Fruit fly (Drosophila melanogaster) whole organism, embryonic: ENCODE results near the gene AcCoAS.
A peak's percentile ranks its signal among the peaks of the same experiment; 100 is the strongest.

ENCODE experiments used
- Bdp1 ChIP-seq: fragments of 200-800 bp; sonication (Bioruptor generic); optimal IDR thresholded peaks from 3 replicates; lab custom pipeline; 2016; ENCODE audit warnings: missing biosample characterization, missing genetic modification characterization
- Blimp-1 ChIP-seq: fragments of 200-800 bp; sonication (Bioruptor generic); optimal IDR thresholded peaks from 3 replicates; lab custom pipeline; 2018; ENCODE audit warnings: missing biosample characterization, missing genetic modification characterization, mild to moderate bottlenecking, moderate library complexity, missing genetic modification reagents
- CG10959 ChIP-seq: fragments of 200-800 bp; sonication (Bioruptor generic); IDR thresholded peaks from 2 replicates; pipeline ENCODE4 v1.3.6; 2022; ENCODE audit warnings: missing biosample characterization, missing genetic modification characterization
- CG12744 ChIP-seq: fragments of 200-800 bp; sonication (Bioruptor generic); optimal IDR thresholded peaks from 2 replicates; lab custom pipeline; 2016; ENCODE audit warnings: missing biosample characterization, missing genetic modification characterization
- CG1647 ChIP-seq: fragments of 200-800 bp; sonication (Bioruptor generic); optimal IDR thresholded peaks from 3 replicates; lab custom pipeline; 2016; ENCODE audit warnings: missing biosample characterization, missing genetic modification characterization
- CG2678 ChIP-seq: fragments of 200-800 bp; sonication (Bioruptor generic); optimal IDR thresholded peaks from 3 replicates; lab custom pipeline; 2019; ENCODE audit warnings: missing biosample characterization, mild to moderate bottlenecking, missing genetic modification characterization, moderate library complexity
- CG2875 ChIP-seq: fragments of 200-800 bp; sonication (Bioruptor generic); optimal IDR thresholded peaks from 2 replicates; lab custom pipeline; 2017; ENCODE audit warnings: missing biosample characterization, mild to moderate bottlenecking, missing genetic modification characterization, missing genetic modification reagents
- CG3065 ChIP-seq: fragments of 200-800 bp; sonication (Bioruptor generic); optimal IDR thresholded peaks from 2 replicates; lab custom pipeline; 2016; ENCODE audit warnings: missing biosample characterization, missing genetic modification characterization
- CG3407 ChIP-seq: fragments of 200-800 bp; sonication (Bioruptor generic); optimal IDR thresholded peaks from 2 replicates; lab custom pipeline; 2018; ENCODE audit warnings: missing biosample characterization, mild to moderate bottlenecking, missing genetic modification characterization
- CG34224 ChIP-seq: fragments of 200-800 bp; sonication (Bioruptor generic); IDR thresholded peaks from 3 replicates; pipeline ENCODE4 v1.3.6; 2022; ENCODE audit warnings: missing biosample characterization, missing genetic modification characterization; ENCODE audit not compliant: partially characterized antibody
- CG3995 ChIP-seq: fragments of 200-800 bp; sonication (Bioruptor generic); optimal IDR thresholded peaks from 3 replicates; lab custom pipeline; 2016; ENCODE audit warnings: missing biosample characterization, missing genetic modification characterization
- CG43689 ChIP-seq: fragments of 200-800 bp; sonication (Bioruptor generic); IDR thresholded peaks from 2 replicates; pipeline ENCODE4 v1.3.6; 2022; ENCODE audit warnings: missing biosample characterization, missing genetic modification characterization
- CG7963 ChIP-seq: fragments of 200-800 bp; sonication (Bioruptor generic); IDR thresholded peaks from 3 replicates; pipeline ENCODE4 v1.3.6; 2022; ENCODE audit warnings: missing biosample characterization, missing genetic modification characterization; ENCODE audit not compliant: partially characterized antibody
- CG8478 ChIP-seq: fragments of >200 bp; optimal IDR thresholded peaks from 2 replicates; lab custom pipeline; 2018
- CG8924 ChIP-seq: fragments of 200-800 bp; optimal IDR thresholded peaks from 3 replicates; lab custom pipeline; 2019; ENCODE audit warnings: missing biosample characterization, mild to moderate bottlenecking, missing genetic modification characterization, moderate library complexity
- CG8944 ChIP-seq: fragments of 200-800 bp; sonication (Bioruptor generic); optimal IDR thresholded peaks from 3 replicates; lab custom pipeline; 2016; ENCODE audit warnings: missing biosample characterization, missing genetic modification characterization
- D ChIP-seq, 2 experiments: fragments of 200-800 bp in 1 of 2; fragments of >200 bp in 1 of 2; sonication (Bioruptor generic) in 1 of 2; optimal IDR thresholded peaks; 2 replicates in 1 of 2; 3 replicates in 1 of 2; lab custom pipeline; 2017; ENCODE audit warnings: mild to moderate bottlenecking in 1 of 2, missing biosample characterization in 1 of 2, missing genetic modification characterization in 1 of 2, missing genetic modification reagents in 1 of 2
- D19A ChIP-seq: fragments of 200-800 bp; optimal IDR thresholded peaks from 3 replicates; lab custom pipeline; 2019; ENCODE audit warnings: missing biosample characterization, mild to moderate bottlenecking, missing genetic modification characterization, moderate library complexity
- Dek ChIP-seq: fragments of 200-800 bp; sonication (Bioruptor generic); optimal IDR thresholded peaks from 3 replicates; lab custom pipeline; 2019; ENCODE audit warnings: missing biosample characterization, mild to moderate bottlenecking, missing genetic modification characterization, moderate library complexity
- Eip74EF ChIP-seq, 2 experiments: fragments of 200-800 bp in 1 of 2; fragments of >200 bp in 1 of 2; sonication (Bioruptor generic) in 1 of 2; optimal IDR thresholded peaks; 2 replicates each; lab custom pipeline; 2017 to 2019; ENCODE audit warnings: missing biosample characterization in 2 of 2, missing genetic modification characterization in 2 of 2, mild to moderate bottlenecking in 1 of 2, moderate library complexity in 1 of 2
- Fer3 ChIP-seq: fragments of 200-800 bp; sonication (Bioruptor generic); optimal IDR thresholded peaks from 2 replicates; lab custom pipeline; 2018; ENCODE audit warnings: missing biosample characterization, mild to moderate bottlenecking, missing genetic modification characterization, moderate library complexity
- HHEX ChIP-seq: fragments of 200-800 bp; sonication (Bioruptor generic); optimal IDR thresholded peaks from 3 replicates; lab custom pipeline; 2017; ENCODE audit warnings: missing biosample characterization, mild to moderate bottlenecking, missing genetic modification characterization, missing genetic modification reagents
- HmgZ ChIP-seq: fragments of 200-800 bp; sonication (Bioruptor generic); optimal IDR thresholded peaks from 2 replicates; lab custom pipeline; 2018; ENCODE audit warnings: missing biosample characterization, mild to moderate bottlenecking, missing genetic modification characterization
- MESR4 ChIP-seq: fragments of 200-800 bp; sonication (Bioruptor generic); optimal IDR thresholded peaks from 2 replicates; lab custom pipeline; 2018; ENCODE audit warnings: missing biosample characterization, mild to moderate bottlenecking, missing genetic modification characterization, moderate library complexity
- Nf-YA ChIP-seq: fragments of 200-800 bp; sonication (Bioruptor generic); IDR thresholded peaks from 2 replicates; pipeline ENCODE4 v1.3.6; 2022; ENCODE audit warnings: missing biosample characterization, missing genetic modification characterization
- Oaz ChIP-seq: fragments of 200-800 bp; sonication (Bioruptor generic); IDR thresholded peaks from 2 replicates; pipeline ENCODE4 v1.3.6; 2022; ENCODE audit warnings: missing biosample characterization, missing genetic modification characterization
- Trl ChIP-seq, 3 experiments: fragments of >200 bp in 2 of 3; fragments of 200-800 bp in 1 of 3; sonication (Bioruptor generic) in 1 of 3; optimal IDR thresholded peaks; 2 replicates in 1 of 3; 3 replicates in 2 of 3; lab custom pipeline; 2016 to 2017; ENCODE audit warnings: missing biosample characterization in 1 of 3, missing genetic modification characterization in 1 of 3
- Xbp1 ChIP-seq: fragments of 200-800 bp; sonication (Bioruptor generic); optimal IDR thresholded peaks from 3 replicates; lab custom pipeline; 2016; ENCODE audit warnings: missing biosample characterization, mild to moderate bottlenecking, missing genetic modification characterization
- bbx ChIP-seq: fragments of 200-800 bp; sonication (Bioruptor generic); IDR thresholded peaks from 2 replicates; pipeline ENCODE4 v1.3.6; 2022; ENCODE audit warnings: missing biosample characterization, missing genetic modification characterization; ENCODE audit not compliant: partially characterized antibody
- bcd ChIP-seq: fragments of 200-800 bp; sonication (Bioruptor generic); optimal IDR thresholded peaks from 2 replicates; lab custom pipeline; 2017; ENCODE audit warnings: missing biosample characterization, mild to moderate bottlenecking, missing genetic modification characterization
- bigmax ChIP-seq: fragments of 200-800 bp; sonication (Bioruptor generic); optimal IDR thresholded peaks from 2 replicates; lab custom pipeline; 2018; ENCODE audit warnings: missing biosample characterization, mild to moderate bottlenecking, missing genetic modification characterization
- btn ChIP-seq: fragments of 200-800 bp; sonication (Bioruptor generic); optimal IDR thresholded peaks from 2 replicates; lab custom pipeline; 2016; ENCODE audit warnings: missing biosample characterization, missing genetic modification characterization
- cad ChIP-seq: fragments of >200 bp; optimal IDR thresholded peaks from 2 replicates; lab custom pipeline; 2017; ENCODE audit warnings: missing biosample characterization, missing genetic modification characterization
- fd64A ChIP-seq: fragments of 200-800 bp; sonication (Bioruptor generic); optimal IDR thresholded peaks from 3 replicates; lab custom pipeline; 2018; ENCODE audit warnings: missing biosample characterization, mild to moderate bottlenecking, missing genetic modification characterization
- fd96Cb ChIP-seq: fragments of 200-800 bp; sonication (Bioruptor generic); optimal IDR thresholded peaks from 2 replicates; lab custom pipeline; 2018; ENCODE audit warnings: missing biosample characterization, mild to moderate bottlenecking, missing genetic modification characterization, moderate library complexity
- gcm2 ChIP-seq: fragments of 200-800 bp; sonication (Bioruptor generic); optimal IDR thresholded peaks from 2 replicates; lab custom pipeline; 2016; ENCODE audit warnings: missing biosample characterization, missing genetic modification characterization
- gem ChIP-seq: fragments of 200-800 bp; sonication (Bioruptor generic); optimal IDR thresholded peaks from 2 replicates; lab custom pipeline; 2019; ENCODE audit warnings: missing biosample characterization, mild to moderate bottlenecking, missing genetic modification characterization, moderate library complexity
- gsb ChIP-seq: fragments of 200-800 bp; sonication (Bioruptor generic); IDR thresholded peaks from 2 replicates; pipeline ENCODE4 v1.3.6; 2022; ENCODE audit warnings: missing biosample characterization, missing genetic modification characterization
- lov ChIP-seq, 2 experiments: fragments of 200-800 bp in 1 of 2; fragments of >200 bp in 1 of 2; sonication (Bioruptor generic) in 1 of 2; IDR thresholded peaks in 1 of 2; optimal IDR thresholded peaks in 1 of 2; 2 replicates in 1 of 2; 3 replicates in 1 of 2; pipeline versions ENCODE4 v1.3.6 to Lab custom; 2017 to 2022; ENCODE audit warnings: missing biosample characterization in 1 of 2, missing genetic modification characterization in 1 of 2
- nerfin-2 ChIP-seq: fragments of 200-800 bp; sonication (Bioruptor generic); IDR thresholded peaks from 2 replicates; pipeline ENCODE4 v1.3.6; 2022; ENCODE audit warnings: missing biosample characterization, missing genetic modification characterization; ENCODE audit not compliant: partially characterized antibody
- sc ChIP-seq, 3 experiments: fragments of >200 bp in 2 of 3; fragments of 200-800 bp in 1 of 3; sonication (Bioruptor generic) in 1 of 3; optimal IDR thresholded peaks; 2 replicates in 2 of 3; 3 replicates in 1 of 3; lab custom pipeline; 2017; ENCODE audit warnings: mild to moderate bottlenecking in 1 of 3, missing biosample characterization in 1 of 3, missing genetic modification characterization in 1 of 3, missing genetic modification reagents in 1 of 3
- sim ChIP-seq: fragments of 200-800 bp; sonication (Bioruptor generic); IDR thresholded peaks from 2 replicates; pipeline ENCODE4 v1.3.6; 2022; ENCODE audit warnings: missing biosample characterization, missing genetic modification characterization
- sqz ChIP-seq: fragments of 200-800 bp; sonication (Bioruptor generic); optimal IDR thresholded peaks from 3 replicates; lab custom pipeline; 2018; ENCODE audit warnings: missing biosample characterization, mild to moderate bottlenecking, missing genetic modification characterization
- toy ChIP-seq: fragments of 200-800 bp; sonication (Bioruptor generic); IDR thresholded peaks from 2 replicates; pipeline ENCODE4 v1.3.6; 2022; ENCODE audit warnings: missing biosample characterization, missing genetic modification characterization
- unc-4 ChIP-seq: fragments of 200-800 bp; sonication (Bioruptor generic); IDR thresholded peaks from 2 replicates; pipeline ENCODE4 v1.3.6; 2022; ENCODE audit warnings: missing biosample characterization, missing genetic modification characterization; ENCODE audit not compliant: partially characterized antibody
- vvl ChIP-seq: fragments of 200-800 bp; sonication (Bioruptor generic); IDR thresholded peaks from 2 replicates; pipeline ENCODE4 v1.3.6; 2022; ENCODE audit warnings: missing biosample characterization, missing genetic modification characterization
- zen2 ChIP-seq: fragments of 200-800 bp; sonication (Bioruptor generic); IDR thresholded peaks from 3 replicates; pipeline ENCODE4 v1.3.6; 2022; ENCODE audit warnings: missing biosample characterization, missing genetic modification characterization; ENCODE audit not compliant: partially characterized antibody

AcCoAS gene

DNA sequence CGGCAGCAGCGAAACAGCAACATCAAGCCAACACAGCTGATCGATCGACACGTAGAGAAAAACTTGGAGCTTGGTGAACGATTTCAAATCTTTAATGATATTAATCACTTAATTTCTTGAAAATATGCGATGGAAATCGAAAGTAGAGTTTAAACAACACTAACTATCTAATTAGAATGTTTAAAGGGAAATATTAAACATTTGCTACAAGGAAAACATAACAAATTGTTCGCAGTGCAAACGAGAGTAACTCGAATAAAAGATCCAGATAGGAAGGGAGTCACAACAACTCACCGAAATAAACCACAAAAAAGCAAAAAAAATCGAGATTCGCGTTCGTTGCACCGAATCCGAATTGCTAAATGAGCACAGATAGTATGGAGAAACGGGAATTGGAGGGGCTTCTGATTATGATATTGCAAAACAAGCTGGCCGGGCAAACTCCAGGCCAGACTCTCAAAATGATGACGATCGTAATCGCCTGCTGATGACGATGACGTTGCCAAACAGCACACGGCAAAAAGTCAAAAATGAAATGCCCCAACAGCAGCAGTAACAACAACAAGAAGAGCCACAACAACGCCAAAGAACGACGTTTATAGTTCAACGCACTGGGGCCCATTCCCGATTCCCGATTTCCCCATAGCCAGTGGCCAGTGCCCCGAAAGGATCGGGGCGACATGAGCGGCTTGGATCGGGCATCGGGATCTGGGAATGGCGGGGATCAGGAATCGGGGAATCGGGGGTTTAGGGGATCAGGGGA lies 26.1 kb downstream of the AcCoAS start (continued):
- no peak for TF ChIP-seq CG2875 (GFP tag; lab: Kevin White, UChicago)
- TF ChIP-seq bbx = no peak
- TF ChIP-seq bigmax = no peak
- TF ChIP-seq fd96Cb (tag; lab: Kevin White, UChicago) = peak; percentile 62
- TF ChIP-seq unc-4 (GFP tag; lab: Robert Waterston, UW) = no peak
- TF ChIP-seq Dek (tag; lab: Kevin White, UChicago) = no peak
- no peak for TF ChIP-seq toy (GFP tag; lab: Robert Waterston, UW)
- peak; percentile 76 for TF ChIP-seq gem (tag; lab: Kevin White, UChicago)
- TF ChIP-seq gsb = no peak
- TF ChIP-seq gcm2 (GFP tag; lab: Kevin White, UChicago) = no peak
- TF ChIP-seq Oaz = no peak
- TF ChIP-seq lov (optimal IDR thresholded peaks at IDR 0.05; lab: Kevin White, UChicago) = no peak
- TF ChIP-seq lov (GFP tag; IDR thresholded peaks at IDR 0.05; lab: Robert Waterston, UW) = no peak
- TF ChIP-seq CG34224 = no peak
- no peak for TF ChIP-seq D (optimal IDR thresholded peaks at IDR 0.05; lab: Kevin White, UChicago)
- TF ChIP-seq D (GFP tag; optimal IDR thresholded peaks at IDR 0.05; lab: Kevin White, UChicago) = no peak
- no peak for TF ChIP-seq Nf-YA
- no peak for TF ChIP-seq CG7963 (GFP tag; lab: Robert Waterston, UW)
- TF ChIP-seq HHEX = no peak
- TF ChIP-seq MESR4 = no peak
- TF ChIP-seq Blimp-1 (GFP tag; lab: Kevin White, UChicago) = peak; percentile 65
- TF ChIP-seq bcd = peak; percentile 27
- no peak for TF ChIP-seq sqz (GFP tag; lab: Kevin White, UChicago)
- no peak for TF ChIP-seq CG8478
- peak; percentile 58 for TF ChIP-seq CG2678 (tag; lab: Kevin White, UChicago)
- peak; percentile 39 for TF ChIP-seq CG8924 (tag; lab: Kevin White, UChicago)
- no peak for TF ChIP-seq Bdp1 (GFP tag; lab: Kevin White, UChicago)
- TF ChIP-seq Fer3 (tag; lab: Kevin White, UChicago) = peak; percentile 4
- TF ChIP-seq CG43689 = no peak
- no peak for TF ChIP-seq CG8944 (GFP tag; lab: Kevin White, UChicago)
- TF ChIP-seq D19A (tag; lab: Kevin White, UChicago) = peak; percentile 36
- no peak for TF ChIP-seq fd64A (GFP tag; lab: Kevin White, UChicago)
- TF ChIP-seq CG3407 = no peak
- TF ChIP-seq sim (GFP tag; lab: Robert Waterston, UW) = no peak
- TF ChIP-seq cad = no peak
- no peak for TF ChIP-seq sc (optimal IDR thresholded peaks at IDR 0.05; lab: Kevin White, UChicago)
- TF ChIP-seq sc (GFP tag; optimal IDR thresholded peaks at IDR 0.05; lab: Kevin White, UChicago) = no peak
- peak; percentile 13; the same call in 1 of the 2 replicates for TF ChIP-seq CG10959 (GFP tag; lab: Robert Waterston, UW)
- no peak for TF ChIP-seq Eip74EF (GFP tag; optimal IDR thresholded peaks at IDR 0.05; lab: Kevin White, UChicago)
- no peak for TF ChIP-seq CG3995
- TF ChIP-seq vvl (GFP tag; lab: Robert Waterston, UW) = peak; percentile 47
- TF ChIP-seq zen2 (GFP tag; lab: Robert Waterston, UW) = no peak
- no peak for TF ChIP-seq CG1647
- TF ChIP-seq Trl (optimal IDR thresholded peaks at IDR 0.05; lab: Kevin White, UChicago) = no peak
- no peak for TF ChIP-seq Trl (GFP tag; optimal IDR thresholded peaks at IDR 0.05; lab: Kevin White, UChicago)
- no peak for TF ChIP-seq CG12744 (GFP tag; lab: Kevin White, UChicago)
- TF ChIP-seq CG3065 (GFP tag; lab: Kevin White, UChicago) = no peak
- TF ChIP-seq Xbp1 = peak; percentile 60
- peak; percentile 30 for TF ChIP-seq btn (GFP tag; lab: Kevin White, UChicago)
- TF ChIP-seq HmgZ (tag; lab: Kevin White, UChicago) = no peak
- no peak for TF ChIP-seq nerfin-2
